Fruit fly (Drosophila melanogaster) whole organism, embryonic: ENCODE measurements around the gene CG4025.

Experiments used
- Atf3 ChIP-seq: fragments of 200-800 bp; sonication (Bioruptor generic); optimal IDR thresholded peaks from 3 replicates; lab custom pipeline; 2016; ENCODE audit warnings: missing biosample characterization, missing genetic modification characterization
- Bgb ChIP-seq: fragments of 200-800 bp; sonication (Bioruptor generic); IDR thresholded peaks from 2 replicates; pipeline ENCODE4 v1.3.6; 2022; ENCODE audit warnings: missing biosample characterization, missing genetic modification characterization; ENCODE audit not compliant: partially characterized antibody
- CG10431 ChIP-seq: fragments of 200-800 bp; sonication (Bioruptor generic); optimal IDR thresholded peaks from 3 replicates; lab custom pipeline; 2018; ENCODE audit warnings: missing biosample characterization, mild to moderate bottlenecking, missing genetic modification characterization
- CG10959 ChIP-seq: fragments of 200-800 bp; sonication (Bioruptor generic); IDR thresholded peaks from 2 replicates; pipeline ENCODE4 v1.3.6; 2022; ENCODE audit warnings: missing biosample characterization, missing genetic modification characterization
- CG11093 ChIP-seq: fragments of 200-800 bp; sonication (Bioruptor generic); IDR thresholded peaks from 3 replicates; pipeline ENCODE4 v1.3.6; 2022; ENCODE audit warnings: missing biosample characterization, missing genetic modification characterization
- CG12299 ChIP-seq: fragments of 200-800 bp; sonication (Bioruptor generic); optimal IDR thresholded peaks from 2 replicates; lab custom pipeline; 2018; ENCODE audit warnings: missing biosample characterization, mild to moderate bottlenecking, missing genetic modification characterization
- CG12744 ChIP-seq: fragments of 200-800 bp; sonication (Bioruptor generic); optimal IDR thresholded peaks from 2 replicates; lab custom pipeline; 2016; ENCODE audit warnings: missing biosample characterization, missing genetic modification characterization
- CG13624 ChIP-seq: fragments of 200-800 bp; sonication (Bioruptor generic); optimal IDR thresholded peaks from 2 replicates; lab custom pipeline; 2016; ENCODE audit warnings: missing biosample characterization, missing genetic modification characterization
- CG13775 ChIP-seq: fragments of 200-800 bp; sonication (Bioruptor generic); optimal IDR thresholded peaks from 3 replicates; lab custom pipeline; 2017; ENCODE audit warnings: missing biosample characterization, mild to moderate bottlenecking, missing genetic modification characterization
- CG15073 ChIP-seq: fragments of 200-800 bp; sonication (Bioruptor generic); optimal IDR thresholded peaks from 2 replicates; lab custom pipeline; 2016; ENCODE audit warnings: missing biosample characterization, missing genetic modification characterization
- CG1647 ChIP-seq: fragments of 200-800 bp; sonication (Bioruptor generic); optimal IDR thresholded peaks from 3 replicates; lab custom pipeline; 2016; ENCODE audit warnings: missing biosample characterization, missing genetic modification characterization
- CG17186 ChIP-seq: fragments of 200-800 bp; sonication (Bioruptor generic); optimal IDR thresholded peaks from 3 replicates; lab custom pipeline; 2017; ENCODE audit warnings: missing biosample characterization, missing genetic modification reagents, missing genetic modification characterization
- CG17328 ChIP-seq: fragments of 200-800 bp; sonication (Bioruptor generic); IDR thresholded peaks from 2 replicates; pipeline ENCODE4 v1.3.6; 2022; ENCODE audit warnings: missing biosample characterization, missing genetic modification characterization
- CG30431 ChIP-seq: fragments of 200-800 bp; sonication (Bioruptor generic); optimal IDR thresholded peaks from 2 replicates; lab custom pipeline; 2017; ENCODE audit warnings: missing biosample characterization, missing genetic modification characterization
- CG33213 ChIP-seq: fragments of 200-800 bp; sonication (Bioruptor generic); optimal IDR thresholded peaks from 3 replicates; lab custom pipeline; 2016; ENCODE audit warnings: missing biosample characterization, missing genetic modification characterization
- CG4360 ChIP-seq: fragments of 200-800 bp; sonication (Bioruptor generic); IDR thresholded peaks from 2 replicates; pipeline ENCODE4 v1.3.6; 2022; ENCODE audit warnings: missing biosample characterization, missing genetic modification characterization
- CG6175 ChIP-seq: fragments of 200-800 bp; sonication (Bioruptor generic); IDR thresholded peaks from 3 replicates; pipeline ENCODE4 v1.3.6; 2022; ENCODE audit warnings: missing biosample characterization, missing genetic modification characterization
- CG6765 ChIP-seq: fragments of 200-800 bp; sonication (Bioruptor generic); optimal IDR thresholded peaks from 3 replicates; lab custom pipeline; 2017; ENCODE audit warnings: missing biosample characterization, mild to moderate bottlenecking, missing genetic modification characterization
- CG8290 ChIP-seq, 3 experiments: fragments of 200-800 bp; sonication (Bioruptor generic); optimal IDR thresholded peaks; 2 replicates each; lab custom pipeline; 2016 to 2019; ENCODE audit warnings: missing biosample characterization in 3 of 3, missing genetic modification characterization in 3 of 3, mild to moderate bottlenecking in 2 of 3, moderate library complexity in 1 of 3
- CG8388 ChIP-seq: fragments of 200-800 bp; sonication (Bioruptor generic); optimal IDR thresholded peaks from 2 replicates; lab custom pipeline; 2019; ENCODE audit warnings: missing biosample characterization, mild to moderate bottlenecking, missing genetic modification characterization, moderate library complexity
- CG9437 ChIP-seq: fragments of 200-800 bp; sonication (Bioruptor generic); optimal IDR thresholded peaks from 2 replicates; lab custom pipeline; 2018; ENCODE audit warnings: missing biosample characterization, mild to moderate bottlenecking, missing genetic modification characterization
- CG9609 ChIP-seq: fragments of 200-800 bp; sonication (Bioruptor generic); optimal IDR thresholded peaks from 3 replicates; lab custom pipeline; 2016; ENCODE audit warnings: missing biosample characterization, missing genetic modification characterization
- Dad ChIP-seq: fragments of 200-800 bp; sonication (Bioruptor generic); optimal IDR thresholded peaks from 3 replicates; lab custom pipeline; 2016; ENCODE audit warnings: missing biosample characterization, missing genetic modification characterization
- Doc2 ChIP-seq: fragments of 200-800 bp; sonication (Bioruptor generic); IDR thresholded peaks from 2 replicates; pipeline ENCODE4 v1.3.6; 2022; ENCODE audit warnings: missing biosample characterization, missing genetic modification characterization
- E2f2 ChIP-seq: fragments of 200-800 bp; sonication (Bioruptor generic); IDR thresholded peaks from 2 replicates; pipeline ENCODE4 v1.3.6; 2022; ENCODE audit warnings: missing biosample characterization, missing genetic modification characterization
- H2.0 ChIP-seq: fragments of 200-800 bp; sonication (Bioruptor generic); IDR thresholded peaks from 2 replicates; pipeline ENCODE4 v1.3.6; 2022; ENCODE audit warnings: missing biosample characterization, missing genetic modification characterization
- Hmr ChIP-seq: fragments of 200-800 bp; sonication (Bioruptor generic); optimal IDR thresholded peaks from 3 replicates; lab custom pipeline; 2017; ENCODE audit warnings: mild to moderate bottlenecking, missing biosample characterization, missing genetic modification reagents, missing genetic modification characterization
- Hr51 ChIP-seq, 2 experiments: fragments of 200-800 bp; sonication (Bioruptor generic); optimal IDR thresholded peaks; 2 replicates in 1 of 2; 3 replicates in 1 of 2; lab custom pipeline; 2016 to 2018; ENCODE audit warnings: missing biosample characterization in 2 of 2, missing genetic modification characterization in 2 of 2, mild to moderate bottlenecking in 1 of 2, moderate library complexity in 1 of 2
- Hr78 ChIP-seq, 2 experiments: fragments of 200-800 bp in 1 of 2; fragments of >200 bp in 1 of 2; sonication (Bioruptor generic) in 1 of 2; optimal IDR thresholded peaks; 2 replicates each; lab custom pipeline; 2017 to 2019; ENCODE audit warnings: missing biosample characterization in 2 of 2, missing genetic modification characterization in 2 of 2, mild to moderate bottlenecking in 1 of 2, moderate library complexity in 1 of 2
- Max ChIP-seq: fragments of 200-800 bp; sonication (Bioruptor generic); optimal IDR thresholded peaks from 2 replicates; lab custom pipeline; 2016; ENCODE audit warnings: missing biosample characterization, mild to moderate bottlenecking, missing genetic modification characterization
- Nf-YA ChIP-seq: fragments of 200-800 bp; sonication (Bioruptor generic); IDR thresholded peaks from 2 replicates; pipeline ENCODE4 v1.3.6; 2022; ENCODE audit warnings: missing biosample characterization, missing genetic modification characterization
- Oaz ChIP-seq: fragments of 200-800 bp; sonication (Bioruptor generic); IDR thresholded peaks from 2 replicates; pipeline ENCODE4 v1.3.6; 2022; ENCODE audit warnings: missing biosample characterization, missing genetic modification characterization
- ara ChIP-seq: fragments of 200-800 bp; sonication (Bioruptor generic); IDR thresholded peaks from 2 replicates; pipeline ENCODE4 v1.3.6; 2022; ENCODE audit warnings: missing biosample characterization, missing genetic modification characterization
- ase ChIP-seq: fragments of 200-800 bp; sonication (Bioruptor generic); IDR thresholded peaks from 3 replicates; pipeline ENCODE4 v1.3.6; 2022; ENCODE audit warnings: missing biosample characterization, missing genetic modification characterization
- bigmax ChIP-seq: fragments of 200-800 bp; sonication (Bioruptor generic); optimal IDR thresholded peaks from 2 replicates; lab custom pipeline; 2018; ENCODE audit warnings: missing biosample characterization, mild to moderate bottlenecking, missing genetic modification characterization
- ci ChIP-seq: fragments of 200-800 bp; sonication (Bioruptor generic); IDR thresholded peaks from 3 replicates; pipeline ENCODE4 v1.3.6; 2022; ENCODE audit warnings: missing biosample characterization, missing genetic modification characterization
- danr ChIP-seq: fragments of 200-800 bp; sonication (Bioruptor generic); IDR thresholded peaks from 2 replicates; pipeline ENCODE4 v1.3.6; 2022; ENCODE audit warnings: missing biosample characterization, missing genetic modification characterization
- en ChIP-seq: fragments of 200-800 bp; sonication (Bioruptor generic); optimal IDR thresholded peaks from 2 replicates; lab custom pipeline; 2016; ENCODE audit warnings: missing biosample characterization, missing genetic modification characterization
- grn ChIP-seq: fragments of 200-800 bp; sonication (Bioruptor generic); optimal IDR thresholded peaks from 3 replicates; lab custom pipeline; 2017; ENCODE audit warnings: missing biosample characterization, missing genetic modification characterization
- hkb ChIP-seq, 2 experiments: fragments of 200-800 bp in 1 of 2; fragments of >200 bp in 1 of 2; sonication (Bioruptor generic) in 1 of 2; IDR thresholded peaks in 1 of 2; optimal IDR thresholded peaks in 1 of 2; 2 replicates each; pipeline versions ENCODE4 v1.3.6 to Lab custom; 2017 to 2022; ENCODE audit warnings: missing biosample characterization in 1 of 2, missing genetic modification characterization in 1 of 2
- knrl ChIP-seq: fragments of 200-800 bp; sonication (Bioruptor generic); IDR thresholded peaks from 3 replicates; pipeline ENCODE4 v1.3.6; 2022; ENCODE audit warnings: missing biosample characterization, missing genetic modification characterization; ENCODE audit not compliant: partially characterized antibody
- lola ChIP-seq, 3 experiments: fragments of >200 bp in 2 of 3; fragments of 200-800 bp in 1 of 3; sonication (Bioruptor generic) in 1 of 3; optimal IDR thresholded peaks; 2 replicates each; lab custom pipeline; 2017 to 2019; ENCODE audit warnings: missing biosample characterization in 3 of 3, missing genetic modification characterization in 3 of 3, mild to moderate bottlenecking in 1 of 3, moderate library complexity in 1 of 3
- nerfin-2 ChIP-seq: fragments of 200-800 bp; sonication (Bioruptor generic); IDR thresholded peaks from 2 replicates; pipeline ENCODE4 v1.3.6; 2022; ENCODE audit warnings: missing biosample characterization, missing genetic modification characterization; ENCODE audit not compliant: partially characterized antibody
- otp ChIP-seq: fragments of 200-800 bp; sonication (Bioruptor generic); IDR thresholded peaks from 3 replicates; pipeline ENCODE4, ENCODE4 v1.3.6; 2022; ENCODE audit warnings: missing biosample characterization, missing genetic modification characterization
- sc ChIP-seq, 3 experiments: fragments of >200 bp in 2 of 3; fragments of 200-800 bp in 1 of 3; sonication (Bioruptor generic) in 1 of 3; optimal IDR thresholded peaks; 2 replicates in 2 of 3; 3 replicates in 1 of 3; lab custom pipeline; 2017; ENCODE audit warnings: mild to moderate bottlenecking in 1 of 3, missing biosample characterization in 1 of 3, missing genetic modification characterization in 1 of 3, missing genetic modification reagents in 1 of 3
- sima ChIP-seq: fragments of 200-800 bp; sonication (Bioruptor generic); optimal IDR thresholded peaks from 2 replicates; lab custom pipeline; 2016; ENCODE audit warnings: missing biosample characterization, missing genetic modification characterization
- slbo ChIP-seq: fragments of 200-800 bp; sonication (Bioruptor generic); IDR thresholded peaks from 2 replicates; pipeline ENCODE4 v1.3.6; 2022; ENCODE audit warnings: missing biosample characterization, missing genetic modification characterization
- tap ChIP-seq: fragments of 200-800 bp; optimal IDR thresholded peaks from 3 replicates; lab custom pipeline; 2019; ENCODE audit warnings: missing biosample characterization, mild to moderate bottlenecking, missing genetic modification characterization, moderate library complexity
- vvl ChIP-seq: fragments of 200-800 bp; sonication (Bioruptor generic); IDR thresholded peaks from 2 replicates; pipeline ENCODE4 v1.3.6; 2022; ENCODE audit warnings: missing biosample characterization, missing genetic modification characterization

Gene CG4025

DNA sequence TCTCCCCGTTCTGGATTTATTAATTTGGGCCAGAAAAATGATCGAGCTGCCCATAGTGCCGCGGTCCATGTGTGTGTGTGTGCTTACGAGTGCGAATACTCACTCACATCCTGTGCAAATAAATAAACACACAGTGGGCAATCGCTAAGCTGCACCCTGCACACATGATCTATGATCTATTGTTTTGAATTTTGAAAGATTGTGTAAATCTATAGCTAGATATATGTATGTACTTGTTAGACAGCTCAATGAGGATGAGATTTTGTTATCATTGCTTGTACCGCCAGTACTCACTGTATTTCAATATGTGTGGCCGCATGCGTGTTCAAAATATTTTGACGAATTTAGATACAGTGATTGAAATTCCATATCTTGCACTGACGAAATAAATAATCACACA, 6.3 kb downstream of the CG4025 start (continued):
- TF ChIP-seq lola (GFP tag; optimal IDR thresholded peaks at IDR 0.05; lab: Kevin White, UChicago) = no peak
- TF ChIP-seq CG13775 (GFP tag; lab: Kevin White, UChicago) = peak; percentile 43
- no peak for TF ChIP-seq CG4360 (GFP tag; lab: Robert Waterston, UW)
- TF ChIP-seq Hmr (GFP tag; lab: Kevin White, UChicago) = peak; percentile 57
- TF ChIP-seq CG13624 (GFP tag; lab: Kevin White, UChicago) = peak; percentile 60
- TF ChIP-seq CG12744 = no peak
- TF ChIP-seq CG11093 (GFP tag; lab: Robert Waterston, UW) = no peak
- no peak; the same call in 1 of the 2 replicates for TF ChIP-seq E2f2 (GFP tag; lab: Robert Waterston, UW)
- peak; percentile 39 for TF ChIP-seq CG9609 (GFP tag; lab: Kevin White, UChicago)
- peak; percentile 91 for TF ChIP-seq slbo (GFP tag; lab: Robert Waterston, UW)
- peak; percentile 7 for TF ChIP-seq CG33213
- TF ChIP-seq CG9437 (GFP tag; lab: Kevin White, UChicago) = no peak
- TF ChIP-seq Hr51 (GFP tag; optimal IDR thresholded peaks at IDR 0.05; lab: Kevin White, UChicago) = peak; percentile 18 to 42
- TF ChIP-seq Dad (GFP tag; lab: Kevin White, UChicago) = no peak
- TF ChIP-seq sima (GFP tag; lab: Kevin White, UChicago) = no peak
- 0 out of 2 replicates have a peak, but pooled peaks have one; percentile 17 for TF ChIP-seq CG17328
- TF ChIP-seq CG8388 = no peak
- TF ChIP-seq vvl (GFP tag; lab: Robert Waterston, UW) = peak; percentile 55
- peak; percentile 45; the same call in 1 of the 2 replicates for TF ChIP-seq ara
- TF ChIP-seq hkb (optimal IDR thresholded peaks at IDR 0.05; lab: Kevin White, UChicago) = no peak
- no peak; the same call in 1 of the 2 replicates for TF ChIP-seq hkb (GFP tag; IDR thresholded peaks at IDR 0.05; lab: Robert Waterston, UW)
- TF ChIP-seq otp (GFP tag; lab: Robert Waterston, UW) = 0 out of 3 replicates have a peak, but pooled peaks have one; percentile 32
- TF ChIP-seq Doc2 (GFP tag; lab: Robert Waterston, UW) = no peak
- TF ChIP-seq CG12299 (tag; lab: Kevin White, UChicago) = no peak
- TF ChIP-seq CG17186 = no peak
- no peak for TF ChIP-seq danr
- TF ChIP-seq CG15073 = no peak
- peak; percentile 25 for TF ChIP-seq CG1647
- TF ChIP-seq CG6765 (GFP tag; lab: Kevin White, UChicago) = no peak
- TF ChIP-seq CG30431 (GFP tag; lab: Kevin White, UChicago) = peak; percentile 23
- no peak for TF ChIP-seq nerfin-2 (GFP tag; lab: Robert Waterston, UW)
- no peak for TF ChIP-seq CG10959 (GFP tag; lab: Robert Waterston, UW)
- no peak for TF ChIP-seq CG8290 (GFP tag; optimal IDR thresholded peaks at IDR 0.05; lab: Kevin White, UChicago)
- TF ChIP-seq CG8290 (tag; optimal IDR thresholded peaks at IDR 0.05; lab: Kevin White, UChicago) = peak in 1 of 2 experiments; percentile 97
- peak; percentile 49 for TF ChIP-seq H2.0 (GFP tag; lab: Robert Waterston, UW)
- no peak for TF ChIP-seq grn (GFP tag; lab: Kevin White, UChicago)
- TF ChIP-seq Hr78 (GFP tag; optimal IDR thresholded peaks at IDR 0.05; lab: Kevin White, UChicago) = no peak
- no peak for TF ChIP-seq en (GFP tag; lab: Kevin White, UChicago)
- TF ChIP-seq knrl = no peak
- no peak for TF ChIP-seq Bgb (GFP tag; lab: Robert Waterston, UW)
- no peak for TF ChIP-seq CG10431 (GFP tag; lab: Kevin White, UChicago)
- TF ChIP-seq ase (GFP tag; lab: Robert Waterston, UW) = no peak
- TF ChIP-seq ci (GFP tag; lab: Robert Waterston, UW) = peak; percentile 54; the same call in 2 of the 3 replicates
- no peak for TF ChIP-seq Max
- TF ChIP-seq sc (optimal IDR thresholded peaks at IDR 0.05; lab: Kevin White, UChicago) = no peak
- no peak for TF ChIP-seq sc (GFP tag; optimal IDR thresholded peaks at IDR 0.05; lab: Kevin White, UChicago)
- no peak for TF ChIP-seq Nf-YA
- peak; percentile 22 for TF ChIP-seq tap (tag; lab: Kevin White, UChicago)
- no peak for TF ChIP-seq CG6175 (GFP tag; lab: Robert Waterston, UW)
- TF ChIP-seq Atf3 (GFP tag; lab: Kevin White, UChicago) = no peak
- no peak for TF ChIP-seq Oaz (GFP tag; lab: Robert Waterston, UW)
- no peak for TF ChIP-seq bigmax (GFP tag; lab: Kevin White, UChicago)
